Worm (Caenorhabditis elegans): Measurements from ENCODE around the gene F35F11.2.

Gene F35F11.2

ce11 chrIV:4042274-4042673 is 2.2 kb downstream of the F35F11.2 start, which contains the start of gene cdc-73 (continued):
- TF ChIP-seq hpl-2 (GFP tag; optimal IDR thresholded peaks at IDR 0.05): no peak
- TF ChIP-seq fkh-8 (tag; optimal IDR thresholded peaks at IDR 0.05): peak; percentile 15
- 0 out of 2 replicates have a peak, but pooled peaks have one; percentile 21 for TF ChIP-seq mab-9 (GFP tag; IDR thresholded peaks at IDR 0.05)
- peak; percentile 94 for TF ChIP-seq rnt-1 (tag; optimal IDR thresholded peaks at IDR 0.05)
- TF ChIP-seq fkh-10 (GFP tag; optimal IDR thresholded peaks at IDR 0.05): no peak
- TF ChIP-seq snu-23 (GFP tag; optimal IDR thresholded peaks at IDR 0.05): peak; percentile 63
- TF ChIP-seq lin-39 (tag; optimal IDR thresholded peaks at IDR 0.05): no peak
- peak; percentile 70 for TF ChIP-seq nhr-90 (tag; optimal IDR thresholded peaks at IDR 0.05; ENCODE audit: poor library complexity)
- TF ChIP-seq swsn-7 (tag; optimal IDR thresholded peaks at IDR 0.05): peak; percentile 52
- no peak for TF ChIP-seq zip-4 (GFP tag; optimal IDR thresholded peaks at IDR 0.05)
- peak in 1 of 6 experiments; percentile 39 for TF ChIP-seq elt-3 (tag; optimal IDR thresholded peaks at IDR 0.05)
- TF ChIP-seq egl-13 (tag; optimal IDR thresholded peaks at IDR 0.05): peak; percentile 26
- TF ChIP-seq lin-14 (GFP tag; optimal IDR thresholded peaks at IDR 0.05): no peak
- peak; percentile 64 for TF ChIP-seq mep-1 (tag; optimal IDR thresholded peaks at IDR 0.05)
- TF ChIP-seq fos-1 (tag; optimal IDR thresholded peaks at IDR 0.05): peak; percentile 12
- peak in 1 of 2 experiments; percentile 63 for TF ChIP-seq ztf-11 (tag; optimal IDR thresholded peaks at IDR 0.05)
- TF ChIP-seq Y116A8C.19 (tag; optimal IDR thresholded peaks at IDR 0.05; ENCODE audit: borderline replicate concordance): no peak
- TF ChIP-seq nhr-84 (tag; optimal IDR thresholded peaks at IDR 0.05): no peak
- TF ChIP-seq efl-1 (optimal IDR thresholded peaks at IDR 0.05): peak; percentile 93 to 94
- TF ChIP-seq efl-1 (GFP tag; optimal IDR thresholded peaks at IDR 0.05 in 1 of 2): peak; percentile 92 to 99
- no peak for TF ChIP-seq ama-1 (optimal IDR thresholded peaks at IDR 0.05)
- TF ChIP-seq pax-3 (tag; optimal IDR thresholded peaks at IDR 0.05): no peak
- TF ChIP-seq ceh-90 (tag; optimal IDR thresholded peaks at IDR 0.05): peak; percentile 87
- TF ChIP-seq aly-2 (tag; optimal IDR thresholded peaks at IDR 0.05): no peak
- TF ChIP-seq sup-37 (GFP tag; optimal IDR thresholded peaks at IDR 0.05): no peak
- peak; percentile 46 for TF ChIP-seq nhr-19 (GFP tag; conservative IDR thresholded peaks at IDR 0.05)
- TF ChIP-seq C04F5.9 (tag; optimal IDR thresholded peaks at IDR 0.05): peak; percentile 22
- no peak for TF ChIP-seq sptf-1 (tag; optimal IDR thresholded peaks at IDR 0.05)
- peak; percentile 94 for TF ChIP-seq lin-35 (GFP tag; optimal IDR thresholded peaks at IDR 0.05)
- peak; percentile 7 for TF ChIP-seq C16A3.4 (tag; optimal IDR thresholded peaks at IDR 0.05)
- TF ChIP-seq unc-62 (GFP tag; optimal IDR thresholded peaks at IDR 0.05): no peak
- TF ChIP-seq ceh-82 (tag; optimal IDR thresholded peaks at IDR 0.05): peak; percentile 22 to 58 (median 25)
- peak; percentile 33 for TF ChIP-seq nhr-85 (tag)

ce11 chrIV:4047628-4048027 is 7.5 kb downstream of the F35F11.2 start:
- TF ChIP-seq efl-1 (optimal IDR thresholded peaks at IDR 0.05) (no peak), efl-1 (GFP tag; optimal IDR thresholded peaks at IDR 0.05 in 1 of 2) (peak in 1 of 2 experiments; percentile 13), ceh-90 (tag; optimal IDR thresholded peaks at IDR 0.05) (no peak), Y116A8C.19 (tag; optimal IDR thresholded peaks at IDR 0.05; ENCODE audit: borderline replicate concordance) (no peak), hlh-17 (GFP tag; optimal IDR thresholded peaks at IDR 0.05; ENCODE audit: borderline replicate concordance) (no peak), nhr-85 (tag) (peak; percentile 3)

- TF ChIP-seq nhr-47 (tag; optimal IDR thresholded peaks at IDR 0.05): peak; percentile 99
- peak; percentile 83 for TF ChIP-seq skn-1 (tag; optimal IDR thresholded peaks at IDR 0.05)
- peak; percentile 57 for TF ChIP-seq nhr-76 (tag; optimal IDR thresholded peaks at IDR 0.05)
- TF ChIP-seq ceh-82 (tag; optimal IDR thresholded peaks at IDR 0.05): peak; percentile 93 to 95 (median 93)
- peak; percentile 96 for TF ChIP-seq snu-23 (GFP tag; optimal IDR thresholded peaks at IDR 0.05)
- TF ChIP-seq efl-1 (optimal IDR thresholded peaks at IDR 0.05): peak; percentile 99
- peak; percentile 98 to 100 for TF ChIP-seq efl-1 (GFP tag; optimal IDR thresholded peaks at IDR 0.05 in 1 of 2)
- TF ChIP-seq isw-1 (GFP tag; IDR thresholded peaks at IDR 0.05): peak; percentile 98
- peak; percentile 97 for TF ChIP-seq pax-3 (tag; optimal IDR thresholded peaks at IDR 0.05)
- no peak for TF ChIP-seq nhr-12 (tag; optimal IDR thresholded peaks at IDR 0.05)
- peak; percentile 97 for TF ChIP-seq unc-86 (tag; optimal IDR thresholded peaks at IDR 0.05)
- TF ChIP-seq mep-1 (tag; optimal IDR thresholded peaks at IDR 0.05): peak; percentile 99
- TF ChIP-seq egl-13 (tag; optimal IDR thresholded peaks at IDR 0.05): peak; percentile 98
- TF ChIP-seq dpl-1 (GFP tag; optimal IDR thresholded peaks at IDR 0.05): peak; percentile 99
- peak; percentile 93 for TF ChIP-seq unc-98 (GFP tag; IDR thresholded peaks at IDR 0.05)
- TF ChIP-seq fkh-4 (tag; optimal IDR thresholded peaks at IDR 0.05; ENCODE audit: borderline replicate concordance): peak; percentile 91
- peak; percentile 98 for TF ChIP-seq swsn-7 (tag; optimal IDR thresholded peaks at IDR 0.05)
- TF ChIP-seq aha-1 (tag; optimal IDR thresholded peaks at IDR 0.05): peak; percentile 39
- no peak for TF ChIP-seq tlp-1 (tag; optimal IDR thresholded peaks at IDR 0.05)
- peak; percentile 38 for TF ChIP-seq unc-62 (GFP tag; optimal IDR thresholded peaks at IDR 0.05)
- TF ChIP-seq elt-2 (tag; optimal IDR thresholded peaks at IDR 0.05): peak; percentile 93
- peak; percentile 99 for TF ChIP-seq nhr-85 (tag)
- peak; percentile 37 for TF ChIP-seq Y116A8C.19 (tag; optimal IDR thresholded peaks at IDR 0.05; ENCODE audit: borderline replicate concordance)
- TF ChIP-seq pag-3 (tag; optimal IDR thresholded peaks at IDR 0.05; ENCODE audit: borderline replicate concordance, insufficient read depth): no peak
Observed at ce11 chrIV:4049398-4049998, 9.4 kb downstream of the F35F11.2 start, which contains the start of gene pcn-1. Gene pcn-1, minus strand, starts transcription at chrIV:4049448.
